Worm (Caenorhabditis elegans): Measurements from ENCODE around the gene Y73B3A.11.
"Not testable (repeated sequence)": the region's sequence is repeated elsewhere in the genome, so short reads cannot be mapped to it uniquely, and the experiment has no call there.

DNA sequence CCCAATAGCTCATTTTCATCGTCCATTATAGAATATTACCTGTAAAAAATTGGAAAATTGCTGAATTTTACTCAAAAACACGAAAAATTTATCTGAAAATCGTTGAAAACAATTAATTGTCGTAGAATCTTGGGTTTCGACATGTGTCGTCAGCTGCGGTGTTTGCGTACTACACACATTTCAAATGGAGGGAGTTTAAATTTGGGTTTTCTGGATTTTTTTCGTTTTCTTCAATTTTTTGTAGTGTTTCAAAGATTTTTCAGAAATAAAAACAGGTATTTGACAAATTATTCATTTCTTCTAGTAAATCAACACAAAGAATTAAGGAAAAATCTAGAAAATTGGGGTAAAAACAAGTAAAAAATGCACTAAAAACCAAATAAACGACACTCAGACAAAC is 43.2 kb upstream of the Y73B3A.11 start, which contains the start of gene Y73B3A.4:
- TF ChIP-seq ceh-13 (GFP tag; optimal IDR thresholded peaks at IDR 0.05); ama-1 (optimal IDR thresholded peaks at IDR 0.05); tbx-11 (GFP tag; IDR thresholded peaks at IDR 0.05); hnd-1 (tag; optimal IDR thresholded peaks at IDR 0.05); flt-1 (GFP tag; IDR thresholded peaks at IDR 0.05); tbx-37 (GFP tag; conservative IDR thresholded peaks at IDR 0.05); sea-1 (GFP tag; conservative IDR thresholded peaks at IDR 0.05); pes-1 (GFP tag; IDR thresholded peaks at IDR 0.05): not testable (repeated sequence)
